Worm (Caenorhabditis elegans): ENCODE results near the gene aipr-1.

The aipr-1 gene

DNA sequence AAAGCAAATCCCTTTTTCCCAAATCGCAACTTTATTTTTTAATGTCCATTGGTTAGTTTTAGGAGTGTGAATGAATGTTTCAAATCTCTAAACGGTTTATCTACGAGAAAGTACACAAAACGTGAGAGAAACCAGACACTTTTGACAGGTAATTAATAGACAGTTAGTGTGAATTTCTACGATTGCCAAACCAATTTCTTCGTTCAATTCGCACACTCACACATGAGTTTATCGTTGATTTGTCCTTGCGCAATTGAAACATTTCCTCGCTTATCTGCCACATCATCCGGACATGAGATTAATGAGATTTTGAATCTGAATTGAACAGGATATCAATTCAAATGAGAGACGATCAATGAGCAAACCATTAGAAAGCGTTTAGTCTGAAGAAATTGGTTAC lies 16.2 kb upstream of the aipr-1 start (continued):
- TF ChIP-seq pqm-1 (tag; optimal IDR thresholded peaks at IDR 0.05) (no peak), efl-3 (GFP tag; optimal IDR thresholded peaks at IDR 0.05) (no peak), efl-1 (optimal IDR thresholded peaks at IDR 0.05) (no peak), efl-1 (GFP tag; optimal IDR thresholded peaks at IDR 0.05 in 1 of 2) (no peak), isw-1 (GFP tag; IDR thresholded peaks at IDR 0.05) (no peak), skn-1 (tag; optimal IDR thresholded peaks at IDR 0.05) (no peak), grh-1 (GFP tag; IDR thresholded peaks at IDR 0.05) (no peak), xbp-1 (tag; optimal IDR thresholded peaks at IDR 0.05) (no peak), snu-23 (GFP tag; optimal IDR thresholded peaks at IDR 0.05) (peak; percentile 31), tbx-2 (tag; optimal IDR thresholded peaks at IDR 0.05) (no peak), ceh-88 (GFP tag; IDR thresholded peaks at IDR 0.05) (no peak), hlh-17 (GFP tag; optimal IDR thresholded peaks at IDR 0.05; ENCODE audit: borderline replicate concordance) (no peak), alr-1 (tag; optimal IDR thresholded peaks at IDR 0.05; ENCODE audit: borderline replicate concordance) (no peak)

DNA sequence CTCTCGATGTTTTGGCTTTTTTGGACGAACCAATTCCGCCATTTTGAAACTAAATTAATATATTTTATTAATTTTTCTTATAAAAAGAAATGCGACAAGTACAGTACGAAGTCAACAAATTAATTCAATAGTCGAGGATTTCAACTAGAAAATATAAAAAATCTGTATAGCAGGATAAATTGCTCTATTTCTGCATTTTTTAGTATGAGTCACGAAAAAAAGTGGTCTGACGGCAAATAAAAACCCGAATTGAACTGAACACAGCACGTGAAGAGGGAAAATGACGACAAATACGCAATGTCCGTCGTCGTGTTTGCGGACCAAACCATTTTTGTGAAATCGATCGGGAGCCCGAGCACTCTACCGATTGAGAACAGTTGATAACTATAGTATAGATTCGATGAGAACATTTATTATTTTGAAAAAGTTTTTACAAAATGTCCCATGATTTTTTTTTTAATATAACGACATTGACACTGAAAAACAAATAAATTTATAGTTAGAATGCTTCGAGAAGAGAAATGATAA lies 15.3 kb upstream of the aipr-1 start, which contains the start of gene epg-5:
TSS of gene epg-5 (minus strand) at position 51 of the 528 bp plus-strand sequence.
- TF ChIP-seq unc-98 (GFP tag; IDR thresholded peaks at IDR 0.05) (no peak), nhr-19 (GFP tag; conservative IDR thresholded peaks at IDR 0.05) (no peak), lin-14 (GFP tag; optimal IDR thresholded peaks at IDR 0.05) (peak; percentile 60), dsc-1 (tag; optimal IDR thresholded peaks at IDR 0.05) (no peak), xbp-1 (tag; optimal IDR thresholded peaks at IDR 0.05) (no peak), nhr-47 (tag; optimal IDR thresholded peaks at IDR 0.05) (peak; percentile 8), jun-1 (tag; optimal IDR thresholded peaks at IDR 0.05) (no peak), fkh-10 (GFP tag; optimal IDR thresholded peaks at IDR 0.05) (no peak), nhr-71 (tag; optimal IDR thresholded peaks at IDR 0.05) (peak; percentile 38), sup-37 (GFP tag; optimal IDR thresholded peaks at IDR 0.05) (no peak), sox-4 (tag; optimal IDR thresholded peaks at IDR 0.05) (no peak), hlh-4 (tag; optimal IDR thresholded peaks at IDR 0.05) (no peak), lin-39 (tag; optimal IDR thresholded peaks at IDR 0.05) (no peak), efl-1 (optimal IDR thresholded peaks at IDR 0.05) (peak; percentile 42 to 54), efl-1 (GFP tag; optimal IDR thresholded peaks at IDR 0.05 in 1 of 2) (peak; percentile 53 to 80), aly-2 (tag; optimal IDR thresholded peaks at IDR 0.05) (no peak), elt-3 (tag; optimal IDR thresholded peaks at IDR 0.05) (no peak), unc-86 (tag; optimal IDR thresholded peaks at IDR 0.05) (no peak), alr-1 (tag; optimal IDR thresholded peaks at IDR 0.05; ENCODE audit: borderline replicate concordance) (no peak), skn-1 (tag; optimal IDR thresholded peaks at IDR 0.05) (no peak), ama-1 (optimal IDR thresholded peaks at IDR 0.05) (no peak), egl-27 (tag; optimal IDR thresholded peaks at IDR 0.05) (no peak), pqm-1 (tag; optimal IDR thresholded peaks at IDR 0.05) (no peak), irx-1 (tag; optimal IDR thresholded peaks at IDR 0.05) (no peak), nhr-237 (tag; optimal IDR thresholded peaks at IDR 0.05) (no peak), lin-15B (tag; optimal IDR thresholded peaks at IDR 0.05) (no peak), sptf-1 (tag; optimal IDR thresholded peaks at IDR 0.05) (no peak), rnt-1 (tag; optimal IDR thresholded peaks at IDR 0.05) (peak; percentile 31), nhr-28 (tag; optimal IDR thresholded peaks at IDR 0.05) (no peak), fkh-4 (tag; optimal IDR thresholded peaks at IDR 0.05; ENCODE audit: borderline replicate concordance) (no peak), blmp-1 (tag; optimal IDR thresholded peaks at IDR 0.05) (peak; percentile 41), mab-9 (GFP tag; IDR thresholded peaks at IDR 0.05) (no peak), elt-2 (tag; optimal IDR thresholded peaks at IDR 0.05) (peak; percentile 11), C04F5.9 (tag; optimal IDR thresholded peaks at IDR 0.05) (no peak), vab-15 (tag; optimal IDR thresholded peaks at IDR 0.05) (no peak), ceh-88 (GFP tag; IDR thresholded peaks at IDR 0.05) (no peak), nhr-11 (tag; optimal IDR thresholded peaks at IDR 0.05) (no peak), F16B12.6 (tag; optimal IDR thresholded peaks at IDR 0.05) (peak; percentile 89), lin-35 (GFP tag; optimal IDR thresholded peaks at IDR 0.05) (peak; percentile 57 to 60), nhr-84 (tag; optimal IDR thresholded peaks at IDR 0.05) (no peak), mdl-1 (tag; optimal IDR thresholded peaks at IDR 0.05) (peak in 1 of 2 experiments; percentile 75), aha-1 (tag; optimal IDR thresholded peaks at IDR 0.05) (no peak), pag-3 (tag; optimal IDR thresholded peaks at IDR 0.05; ENCODE audit: borderline replicate concordance, insufficient read depth) (no peak), mep-1 (tag; optimal IDR thresholded peaks at IDR 0.05) (peak; percentile 65), nhr-85 (tag) (no peak)
